Worm (Caenorhabditis elegans) whole organism, L3 larva: ENCODE results near the gene cdka-1.

Experiments
- aly-2 ChIP-seq: fragments of 150-350 bp; optimal IDR thresholded peaks from 2 replicates; lab custom pipeline; 2014; ENCODE audit warnings: missing biosample characterization, missing genetic modification characterization
- ceh-82 ChIP-seq: fragments of 150-350 bp; optimal IDR thresholded peaks from 2 replicates; lab custom pipeline; 2014; ENCODE audit warnings: missing biosample characterization, missing genetic modification characterization
- fkh-2 ChIP-seq: fragments of 150-350 bp; optimal IDR thresholded peaks from 2 replicates; lab custom pipeline; 2014; ENCODE audit warnings: missing biosample characterization, missing genetic modification reagents, missing genetic modification characterization
- lin-15B ChIP-seq: fragments of 150-350 bp; optimal IDR thresholded peaks from 2 replicates; lab custom pipeline; 2014; ENCODE audit warnings: missing biosample characterization, missing genetic modification characterization
- mdl-1 ChIP-seq: fragments of 150-350 bp; optimal IDR thresholded peaks from 2 replicates; lab custom pipeline; 2014; ENCODE audit warnings: missing biosample characterization, missing genetic modification characterization
- nhr-11 ChIP-seq: fragments of 150-350 bp; optimal IDR thresholded peaks from 2 replicates; lab custom pipeline; 2014; ENCODE audit warnings: missing biosample characterization, missing genetic modification characterization
- nhr-12 ChIP-seq: fragments of 150-350 bp; optimal IDR thresholded peaks from 2 replicates; lab custom pipeline; 2014; ENCODE audit warnings: missing biosample characterization, missing genetic modification characterization
- nhr-237 ChIP-seq: fragments of 150-350 bp; optimal IDR thresholded peaks from 2 replicates; lab custom pipeline; 2014; ENCODE audit warnings: missing biosample characterization, missing genetic modification characterization
- nhr-25 ChIP-seq: sonication (generic microtip); optimal IDR thresholded peaks from 2 replicates; lab custom pipeline; 2017; ENCODE audit warnings: missing biosample characterization, missing genetic modification characterization
- nhr-28 ChIP-seq: fragments of 150-350 bp; optimal IDR thresholded peaks from 2 replicates; lab custom pipeline; 2014; ENCODE audit warnings: missing biosample characterization, missing genetic modification characterization
- skn-1 ChIP-seq: fragments of 150-350 bp; optimal IDR thresholded peaks from 2 replicates; lab custom pipeline; 2014; ENCODE audit warnings: missing biosample characterization, missing genetic modification characterization
- snpc-4 ChIP-seq: fragments of 150-350 bp; optimal IDR thresholded peaks from 2 replicates; lab custom pipeline; 2014; ENCODE audit warnings: missing biosample characterization, missing genetic modification characterization
- unc-62 ChIP-seq: fragments of 150-350 bp; sonication (generic microtip); optimal IDR thresholded peaks from 4 replicates; lab custom pipeline; 2014; ENCODE audit warnings: missing biosample characterization, missing genetic modification reagents, missing genetic modification characterization
- zag-1 ChIP-seq: fragments of 150-350 bp; optimal IDR thresholded peaks from 2 replicates; lab custom pipeline; 2014; ENCODE audit warnings: missing biosample characterization, missing genetic modification characterization

ce11 chrIII:4622375-4623130 is 36.0 kb upstream of the cdka-1 start, which contains the start of gene lron-5:
- TF ChIP-seq snpc-4: no peak
- no peak for TF ChIP-seq ceh-82 (tag; lab: Kevin White, UChicago)
- no peak for TF ChIP-seq aly-2 (tag; lab: Kevin White, UChicago)
- no peak for TF ChIP-seq unc-62 (GFP tag; lab: Kevin White, UChicago)
- TF ChIP-seq zag-1 (tag; lab: Kevin White, UChicago): no peak
- TF ChIP-seq skn-1 (tag; lab: Kevin White, UChicago): no peak
- no peak for TF ChIP-seq nhr-237
- no peak for TF ChIP-seq fkh-2 (tag; lab: Kevin White, UChicago)
- no peak for TF ChIP-seq nhr-28 (tag; lab: Kevin White, UChicago)
- TF ChIP-seq nhr-11 (tag; lab: Kevin White, UChicago): no peak
- no peak for TF ChIP-seq nhr-25 (tag; lab: Kevin White, UChicago)
- TF ChIP-seq nhr-12 (tag; lab: Kevin White, UChicago): no peak
- no peak for TF ChIP-seq lin-15B (tag; lab: Kevin White, UChicago)
- no peak for TF ChIP-seq mdl-1
